Worm (Caenorhabditis elegans): Measurements from ENCODE around the gene copb-2.

DNA sequence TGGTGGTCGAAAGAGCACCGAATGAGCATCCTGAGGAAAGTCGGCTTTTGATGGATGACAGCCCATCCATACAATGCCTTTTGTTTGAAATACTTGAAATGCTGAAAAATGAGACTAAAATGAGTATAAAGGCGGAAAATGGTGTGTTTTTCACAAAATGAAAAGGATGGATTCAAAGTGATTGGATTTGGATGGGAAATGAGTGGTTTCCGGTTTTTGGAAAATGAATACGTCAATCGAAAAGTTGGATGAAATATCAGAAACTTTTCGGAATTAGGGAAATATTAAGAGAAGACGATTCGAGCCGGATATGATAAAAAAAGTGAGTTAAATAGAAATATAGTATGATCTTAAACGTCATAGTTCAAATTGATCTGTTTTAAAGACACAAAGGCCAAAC, 7.9 kb downstream of the copb-2 start, which contains the start of gene F38E11.6:
- TF ChIP-seq ztf-11 (tag; optimal IDR thresholded peaks at IDR 0.05) = no peak
- TF ChIP-seq unc-39 (tag; optimal IDR thresholded peaks at IDR 0.05) = no peak
- TF ChIP-seq eor-1 (tag; optimal IDR thresholded peaks at IDR 0.05) = no peak
- TF ChIP-seq mdl-1 (tag; optimal IDR thresholded peaks at IDR 0.05) = no peak
- TF ChIP-seq pha-4 (tag; optimal IDR thresholded peaks at IDR 0.05) = no peak
- no peak for TF ChIP-seq nhr-28 (tag; optimal IDR thresholded peaks at IDR 0.05)
